Worm (Caenorhabditis elegans): Measurements from ENCODE around the gene C18G1.7.

C18G1.7 gene

DNA sequence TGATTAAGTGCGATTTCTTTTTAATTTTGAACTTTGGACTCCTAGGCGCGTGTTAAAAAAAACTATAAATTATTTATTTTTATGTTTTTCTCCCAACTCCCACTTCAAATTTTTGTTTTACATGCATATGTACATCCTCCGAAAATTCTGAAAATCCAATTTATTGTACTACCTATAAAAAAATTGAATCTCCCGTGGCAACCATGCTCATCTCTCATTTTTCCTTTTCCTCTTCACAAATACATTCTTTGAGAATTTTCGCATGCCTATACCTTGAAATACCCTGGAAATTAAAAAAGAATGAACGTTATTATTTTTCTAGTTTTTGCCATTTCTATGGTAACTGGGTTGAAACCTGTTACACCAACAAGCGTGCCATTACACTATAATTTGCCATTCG, 43.5 kb downstream of the C18G1.7 start, which contains the start of gene R02F11.10:
TSS of gene R02F11.10 (plus strand) at position 301 of the 400 bp plus-strand sequence.
- TF ChIP-seq tra-4 (tag; optimal IDR thresholded peaks at IDR 0.05) (no peak), hnd-1 (tag; optimal IDR thresholded peaks at IDR 0.05) (no peak), ceh-13 (GFP tag; optimal IDR thresholded peaks at IDR 0.05) (no peak), hmg-4 (GFP tag; optimal IDR thresholded peaks at IDR 0.05) (no peak)

DNA sequence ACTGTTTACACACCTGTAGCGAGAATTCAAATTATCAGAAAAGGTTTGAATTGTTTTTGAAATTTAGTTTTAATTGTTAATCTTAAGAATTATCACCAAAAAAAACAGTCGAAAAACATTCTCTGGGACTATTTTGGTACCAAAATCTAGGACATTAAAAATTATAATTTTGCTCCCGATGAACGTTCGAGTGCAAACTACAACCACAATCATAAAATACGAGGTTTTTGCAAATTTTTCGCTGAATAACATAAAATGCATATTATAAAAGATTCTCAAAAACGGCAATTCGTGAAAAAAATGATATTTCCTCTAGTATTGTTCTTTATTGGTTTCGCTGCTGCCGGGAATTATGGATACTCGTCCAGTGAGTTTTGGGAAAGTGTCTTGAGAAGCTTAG, 45.0 kb downstream of the C18G1.7 start, which contains the start of gene R02F11.12:
TSS of gene R02F11.12 (plus strand) at position 301 of the 400 bp plus-strand sequence.
- no peak for TF ChIP-seq F13C5.2 (tag; optimal IDR thresholded peaks at IDR 0.05)
- no peak for TF ChIP-seq ceh-13 (GFP tag; optimal IDR thresholded peaks at IDR 0.05)
- no peak for TF ChIP-seq hnd-1 (tag; optimal IDR thresholded peaks at IDR 0.05)
- TF ChIP-seq flt-1 (GFP tag; IDR thresholded peaks at IDR 0.05): no peak
- no peak for TF ChIP-seq aly-1 (tag; optimal IDR thresholded peaks at IDR 0.05)
- no peak for TF ChIP-seq scrt-1 (GFP tag; IDR thresholded peaks at IDR 0.05)
- TF ChIP-seq ets-7 (tag; optimal IDR thresholded peaks at IDR 0.05): no peak
- TF ChIP-seq B0310.2 (tag; optimal IDR thresholded peaks at IDR 0.05): no peak
- no peak for TF ChIP-seq pes-1 (GFP tag; IDR thresholded peaks at IDR 0.05)
- TF ChIP-seq tbx-37 (GFP tag; conservative IDR thresholded peaks at IDR 0.05): no peak

DNA sequence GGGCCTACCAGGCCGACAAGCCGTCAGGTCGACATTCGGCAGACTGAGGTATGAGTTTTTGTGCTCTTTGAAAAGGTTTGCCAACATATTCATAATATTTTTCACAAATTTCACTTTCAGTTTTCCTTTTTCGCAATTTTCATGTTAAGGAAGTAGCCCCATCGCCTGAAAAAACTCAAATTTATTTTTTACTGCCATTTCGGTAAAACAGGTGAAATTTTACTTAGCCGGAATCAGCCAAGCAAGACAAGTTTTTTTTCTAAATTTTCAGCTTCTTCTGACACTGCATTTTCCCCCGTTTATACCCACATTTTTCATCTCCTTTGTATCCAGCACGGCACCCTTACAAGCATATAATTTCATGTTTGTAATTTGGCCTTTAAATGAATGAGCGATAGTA, 46.2 kb downstream of the C18G1.7 start, which contains the start of gene R02F11.11:
TSS of gene R02F11.11 (plus strand) at position 301 of the 400 bp plus-strand sequence.
- TF ChIP-seq ets-7 (tag; optimal IDR thresholded peaks at IDR 0.05) (no peak), tbx-37 (GFP tag; conservative IDR thresholded peaks at IDR 0.05) (no peak), B0310.2 (tag; optimal IDR thresholded peaks at IDR 0.05) (no peak), scrt-1 (GFP tag; IDR thresholded peaks at IDR 0.05) (no peak), ceh-13 (GFP tag; optimal IDR thresholded peaks at IDR 0.05) (no peak), hmbx-1 (tag; optimal IDR thresholded peaks at IDR 0.05) (no peak), tbx-11 (GFP tag; IDR thresholded peaks at IDR 0.05) (no peak), pes-1 (GFP tag; IDR thresholded peaks at IDR 0.05) (no peak), ceh-36 (tag; optimal IDR thresholded peaks at IDR 0.05) (no peak), hnd-1 (tag; optimal IDR thresholded peaks at IDR 0.05) (no peak), hmg-4 (GFP tag; optimal IDR thresholded peaks at IDR 0.05) (no peak), sea-1 (GFP tag; conservative IDR thresholded peaks at IDR 0.05) (no peak)

DNA sequence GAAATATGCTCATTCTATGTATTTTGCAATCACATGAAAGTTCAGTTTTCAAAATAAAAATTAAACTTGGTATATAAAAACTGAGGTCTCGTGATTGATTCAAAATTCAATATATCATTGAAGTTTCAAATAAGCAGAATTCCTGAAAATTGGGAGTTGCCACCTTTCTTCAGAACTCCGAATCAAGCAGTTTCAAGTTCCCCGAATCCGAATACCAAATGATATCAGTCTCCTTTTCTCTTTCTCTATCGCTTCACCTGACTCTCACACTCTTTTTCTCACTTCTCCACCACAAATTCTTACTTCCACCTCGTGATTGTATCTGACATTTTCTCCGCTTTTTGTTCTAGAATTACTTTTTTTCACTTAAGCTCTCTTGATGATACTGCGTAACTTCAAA, 48.9 kb downstream of the C18G1.7 start, which contains the start of gene R02F11.2:
TSS of gene R02F11.2 (plus strand) at position 292 of the 400 bp plus-strand sequence.
- TF ChIP-seq ceh-13 (GFP tag; optimal IDR thresholded peaks at IDR 0.05) (no peak), hmg-4 (GFP tag; optimal IDR thresholded peaks at IDR 0.05) (no peak), sea-1 (GFP tag; conservative IDR thresholded peaks at IDR 0.05) (no peak), tbx-11 (GFP tag; IDR thresholded peaks at IDR 0.05) (no peak), F13C5.2 (tag; optimal IDR thresholded peaks at IDR 0.05) (no peak)
